Worm (Caenorhabditis elegans) whole organism, early embryonic: ENCODE results near the gene nhr-227.
"Not testable (repeated sequence)": the region's sequence is repeated elsewhere in the genome, so short reads cannot be mapped to it uniquely, and the experiment has no call there.

Experiments used
- B0310.2 ChIP-seq: sonication (generic microtip); optimal IDR thresholded peaks from 2 replicates; lab custom pipeline; 2016; ENCODE audit warnings: mild to moderate bottlenecking, missing genetic modification characterization, missing compliant biosample characterization
- F13C5.2 ChIP-seq: sonication (generic microtip); optimal IDR thresholded peaks from 2 replicates; lab custom pipeline; 2017; ENCODE audit warnings: mild to moderate bottlenecking, missing genetic modification characterization, inconsistent platforms, missing compliant biosample characterization
- aly-1 ChIP-seq: sonication (generic microtip); optimal IDR thresholded peaks from 2 replicates; lab custom pipeline; 2016; ENCODE audit warnings: missing genetic modification characterization, missing compliant biosample characterization
- ama-1 ChIP-seq: fragments of 150-350 bp; optimal IDR thresholded peaks from 2 replicates; lab custom pipeline; 2014
- ceh-13 ChIP-seq: fragments of 200-800 bp; sonication (Bioruptor generic); optimal IDR thresholded peaks from 2 replicates; lab custom pipeline; 2018; ENCODE audit warnings: mild to moderate bottlenecking, missing genetic modification characterization, missing compliant biosample characterization
- ceh-36 ChIP-seq: sonication (generic microtip); optimal IDR thresholded peaks from 2 replicates; lab custom pipeline; 2016; ENCODE audit warnings: missing genetic modification characterization, inconsistent platforms, missing compliant biosample characterization
- ets-7 ChIP-seq: sonication (generic microtip); optimal IDR thresholded peaks from 2 replicates; lab custom pipeline; 2016; ENCODE audit warnings: missing genotype, missing genetic modification characterization, missing compliant biosample characterization
- flt-1 ChIP-seq: fragments of 200-800 bp; sonication (Bioruptor generic); IDR thresholded peaks from 2 replicates; pipeline ENCODE4 v1.3.6; 2022; ENCODE audit warnings: missing genetic modification characterization, missing compliant biosample characterization
- hmbx-1 ChIP-seq: sonication (generic microtip); optimal IDR thresholded peaks from 2 replicates; lab custom pipeline; 2016; ENCODE audit warnings: mild to moderate bottlenecking, missing genetic modification characterization, missing compliant biosample characterization
- hmg-4 ChIP-seq: fragments of 200-800 bp; sonication (Bioruptor generic); optimal IDR thresholded peaks from 2 replicates; lab custom pipeline; 2018; ENCODE audit warnings: mild to moderate bottlenecking, missing genetic modification characterization, missing compliant biosample characterization
- hnd-1 ChIP-seq: sonication (generic microtip); optimal IDR thresholded peaks from 2 replicates; lab custom pipeline; 2016; ENCODE audit warnings: missing genetic modification characterization, missing compliant biosample characterization
- pes-1 ChIP-seq: fragments of 200-800 bp; sonication (Bioruptor generic); IDR thresholded peaks from 2 replicates; pipeline ENCODE4 v1.3.6; 2022; ENCODE audit warnings: missing genetic modification reagents, missing genetic modification characterization, missing compliant biosample characterization
- scrt-1 ChIP-seq: fragments of 200-800 bp; sonication (Bioruptor generic); IDR thresholded peaks from 2 replicates; pipeline ENCODE4 v1.3.6; 2022; ENCODE audit warnings: missing genetic modification characterization, missing compliant biosample characterization
- sea-1 ChIP-seq: fragments of 200-800 bp; sonication (Bioruptor generic); conservative IDR thresholded peaks from 2 replicates; pipeline ENCODE4 v1.3.6; 2022; ENCODE audit warnings: missing genetic modification characterization, missing compliant biosample characterization
- tbx-11 ChIP-seq: fragments of 200-800 bp; sonication (Bioruptor generic); IDR thresholded peaks from 2 replicates; pipeline ENCODE4 v1.3.6; 2022; ENCODE audit warnings: missing genetic modification characterization, missing compliant biosample characterization
- tbx-37 ChIP-seq: fragments of 200-800 bp; sonication (Bioruptor generic); conservative IDR thresholded peaks from 2 replicates; pipeline ENCODE4 v1.3.6; 2022; ENCODE audit warnings: missing genetic modification reagents, missing genetic modification characterization, missing compliant biosample characterization
- tra-4 ChIP-seq: sonication (generic microtip); optimal IDR thresholded peaks from 2 replicates; lab custom pipeline; 2017; ENCODE audit warnings: missing genetic modification characterization, missing compliant biosample characterization

Gene nhr-227

ce11 chrV:2322466-2322865 is 37.2 kb downstream of the nhr-227 start, which contains the start of gene pud-1.2:
pud-1.2 (minus strand) TSS chrV:2322566.
- not testable (repeated sequence) for TF ChIP-seq tbx-11; ceh-36 (tag; lab: Kevin White, UChicago); hmbx-1 (tag; lab: Kevin White, UChicago)

ce11 chrV:2324260-2324659 is 39.0 kb downstream of the nhr-227 start:
- TF ChIP-seq ets-7 (tag; lab: Kevin White, UChicago) (no peak), flt-1 (no peak), aly-1 (tag; lab: Kevin White, UChicago) (no peak), hmbx-1 (tag; lab: Kevin White, UChicago) (no peak), ceh-36 (tag; lab: Kevin White, UChicago) (no peak), sea-1 (no peak), ama-1 (lab: Kevin White, UChicago) (no peak), hmg-4 (GFP tag; lab: Kevin White, UChicago) (no peak), hnd-1 (tag; lab: Kevin White, UChicago) (no peak), tbx-11 (no peak), tra-4 (tag; lab: Kevin White, UChicago) (no peak), pes-1 (GFP tag; lab: Robert Waterston, UW) (no peak), F13C5.2 (no peak), ceh-13 (GFP tag; lab: Kevin White, UChicago) (no peak), scrt-1 (GFP tag; lab: Robert Waterston, UW) (no peak), tbx-37 (no peak), B0310.2 (tag; lab: Kevin White, UChicago) (no peak)

ce11 chrV:2325052-2325451 is 39.8 kb downstream of the nhr-227 start, which contains the start of gene pud-3:
pud-3 (minus strand) TSS chrV:2325152.
- TF ChIP-seq ets-7 (tag; lab: Kevin White, UChicago) (no peak), pes-1 (GFP tag; lab: Robert Waterston, UW) (no peak)

- TF ChIP-seq pes-1 (GFP tag; lab: Robert Waterston, UW) (no peak), scrt-1 (GFP tag; lab: Robert Waterston, UW) (no peak), aly-1 (tag; lab: Kevin White, UChicago) (no peak), hmg-4 (GFP tag; lab: Kevin White, UChicago) (no peak), sea-1 (no peak), ets-7 (tag; lab: Kevin White, UChicago) (no peak), tbx-37 (no peak), ceh-13 (GFP tag; lab: Kevin White, UChicago) (no peak), ama-1 (lab: Kevin White, UChicago) (no peak), B0310.2 (tag; lab: Kevin White, UChicago) (no peak), ceh-36 (tag; lab: Kevin White, UChicago) (no peak), hnd-1 (tag; lab: Kevin White, UChicago) (no peak), hmbx-1 (tag; lab: Kevin White, UChicago) (no peak), flt-1 (no peak), tra-4 (tag; lab: Kevin White, UChicago) (no peak), tbx-11 (no peak), F13C5.2 (no peak)
Observed at ce11 chrV:2326378-2326777, 41.1 kb downstream of the nhr-227 start, which contains the start of gene pud-4. pud-4 (plus strand) TSS chrV:2326678.

DNA sequence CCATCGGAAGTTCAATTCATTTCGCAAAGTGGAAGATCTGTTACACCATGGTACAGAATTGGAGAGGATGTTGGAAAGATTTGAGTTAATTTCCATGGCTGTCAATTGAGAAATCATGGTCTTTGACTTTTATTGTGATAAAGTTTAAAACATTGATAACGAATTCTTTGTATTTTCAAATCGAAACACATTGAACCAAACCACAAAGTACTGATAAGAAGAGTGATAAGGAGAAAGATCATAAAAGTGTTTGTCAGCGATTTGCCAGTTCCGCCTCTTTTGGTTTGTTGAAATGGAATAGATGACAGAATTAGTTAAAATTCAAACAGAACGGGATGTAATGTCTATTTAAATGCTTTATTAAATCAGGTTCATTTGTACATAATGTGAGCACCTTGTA is 41.9 kb downstream of the nhr-227 start:
- TF ChIP-seq hmbx-1 (tag; lab: Kevin White, UChicago), result no peak
- TF ChIP-seq ama-1 (lab: Kevin White, UChicago), result no peak
- TF ChIP-seq tbx-11, result no peak
- no peak for TF ChIP-seq F13C5.2
- TF ChIP-seq hnd-1 (tag; lab: Kevin White, UChicago), result no peak
- no peak for TF ChIP-seq tbx-37
- TF ChIP-seq tra-4 (tag; lab: Kevin White, UChicago), result no peak
- TF ChIP-seq ceh-36 (tag; lab: Kevin White, UChicago), result no peak
- TF ChIP-seq B0310.2 (tag; lab: Kevin White, UChicago), result no peak
- TF ChIP-seq scrt-1 (GFP tag; lab: Robert Waterston, UW), result no peak
- TF ChIP-seq ets-7 (tag; lab: Kevin White, UChicago), result no peak
- TF ChIP-seq sea-1, result no peak
- no peak for TF ChIP-seq aly-1 (tag; lab: Kevin White, UChicago)
- TF ChIP-seq hmg-4 (GFP tag; lab: Kevin White, UChicago), result no peak

DNA sequence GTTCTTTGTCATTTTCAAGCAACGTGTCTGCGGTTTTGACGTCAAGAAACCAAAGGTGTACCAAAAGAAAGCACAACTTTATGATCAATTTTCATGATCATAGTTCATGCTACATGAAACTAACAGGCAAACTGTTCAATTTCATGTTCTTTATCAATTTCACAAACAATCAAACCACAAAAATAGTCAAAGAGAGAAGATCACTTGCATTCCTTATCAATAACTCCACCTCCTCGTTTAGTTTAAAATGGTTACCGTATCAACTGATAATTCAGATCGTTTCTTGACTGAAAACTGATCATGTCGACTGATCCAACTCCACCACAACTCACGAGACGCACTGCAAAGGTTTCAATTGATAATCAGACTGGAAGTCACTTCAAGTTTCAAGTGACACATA is 44.9 kb downstream of the nhr-227 start, which contains the start of gene pud-1.1:
Gene pud-1.1, plus strand, starts transcription at position 301 of the 400 bp plus-strand sequence.
- not testable (repeated sequence) for TF ChIP-seq pes-1 (GFP tag; lab: Robert Waterston, UW); ceh-36 (tag; lab: Kevin White, UChicago); scrt-1 (GFP tag; lab: Robert Waterston, UW)

- TF ChIP-seq scrt-1 (GFP tag; lab: Robert Waterston, UW); B0310.2 (tag; lab: Kevin White, UChicago); sea-1: not testable (repeated sequence)
Observed at ce11 chrV:2331616-2332015, 46.4 kb downstream of the nhr-227 start, which contains the start of gene irld-32. irld-32 (plus strand) TSS chrV:2331916.

ce11 chrV:2336151-2336550 is 50.9 kb downstream of the nhr-227 start, which contains the start of gene irld-28:
irld-28 (minus strand) TSS chrV:2336251.
- no peak for TF ChIP-seq ceh-36 (tag; lab: Kevin White, UChicago)
- TF ChIP-seq ama-1 (lab: Kevin White, UChicago), result no peak
